Fruit fly (Drosophila melanogaster): Measurements from ENCODE around the gene CG5346.

CG5346 gene

DNA sequence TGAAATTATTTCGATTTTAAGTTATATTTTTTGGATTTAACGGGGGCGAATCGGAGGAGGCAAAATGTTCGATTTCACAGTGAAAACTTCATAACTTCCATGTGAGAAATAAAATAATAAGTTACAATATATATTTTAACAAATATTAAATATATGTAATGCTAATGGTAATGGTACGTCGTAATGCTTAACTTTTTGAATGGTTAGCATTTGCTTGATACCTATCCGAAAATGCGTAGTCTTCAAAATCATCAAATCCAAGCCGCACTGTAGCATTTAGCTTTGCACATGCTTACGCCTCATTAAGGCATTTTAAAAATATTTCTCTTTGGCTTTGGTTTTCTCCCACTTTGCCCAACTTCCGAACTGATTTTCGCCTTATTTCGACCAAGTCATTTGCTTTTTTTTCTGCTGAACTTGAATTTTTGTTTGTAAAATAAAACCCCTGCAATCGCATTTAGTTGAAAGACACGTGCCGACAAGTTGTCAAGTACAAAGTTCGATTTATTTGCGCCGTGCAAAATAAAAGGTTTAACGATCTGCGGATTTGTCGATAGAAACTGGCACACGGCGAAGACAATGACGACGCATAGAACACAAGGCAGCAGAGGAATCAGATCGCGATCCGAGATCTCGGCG lies 14.4 kb upstream of the CG5346 start:
- TF ChIP-seq br (GFP tag; optimal IDR thresholded peaks at IDR 0.05) (no peak), Dif (GFP tag; optimal IDR thresholded peaks at IDR 0.05; ENCODE audit: partially characterized antibody) (no peak), Hr83 (GFP tag; optimal IDR thresholded peaks at IDR 0.05; ENCODE audit: poor library complexity, severe bottlenecking) (no peak), tai (GFP tag; optimal IDR thresholded peaks at IDR 0.05) (no peak), HLH106 (tag; optimal IDR thresholded peaks at IDR 0.05) (no peak), ey (GFP tag; optimal IDR thresholded peaks at IDR 0.05) (no peak), foxo (GFP tag; optimal IDR thresholded peaks at IDR 0.05) (no peak), Myc (optimal IDR thresholded peaks at IDR 0.05) (no peak)

DNA sequence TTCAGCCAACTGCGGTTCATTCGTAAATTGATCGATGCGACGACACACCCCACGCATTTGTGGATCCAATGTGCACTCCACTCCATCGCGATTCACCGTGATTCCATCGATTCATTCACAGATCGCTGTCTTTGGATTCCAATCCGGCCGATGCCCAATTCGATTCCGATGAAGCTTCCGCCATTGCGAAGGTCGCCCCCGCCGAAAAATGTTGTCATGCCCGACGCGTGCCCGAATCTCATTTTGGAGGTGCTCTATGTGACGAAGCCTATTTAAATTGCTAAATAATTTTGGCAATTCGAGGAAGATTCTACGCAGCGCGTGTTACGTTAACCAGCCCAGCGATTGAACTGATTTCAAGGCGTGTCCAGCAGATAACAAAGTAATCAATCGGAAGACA lies 12.2 kb upstream of the CG5346 start:
- TF ChIP-seq ey (GFP tag; optimal IDR thresholded peaks at IDR 0.05) (no peak), Myc (optimal IDR thresholded peaks at IDR 0.05) (no peak), Dfd (GFP tag; optimal IDR thresholded peaks at IDR 0.05) (no peak), Hr78 (GFP tag; optimal IDR thresholded peaks at IDR 0.05) (no peak), OdsH (GFP tag; optimal IDR thresholded peaks at IDR 0.05) (no peak), Vsx2 (GFP tag; optimal IDR thresholded peaks at IDR 0.05; ENCODE audit: partially characterized antibody) (no peak), Mio (GFP tag; optimal IDR thresholded peaks at IDR 0.05) (no peak), woc (GFP tag; optimal IDR thresholded peaks at IDR 0.05) (no peak), brk (GFP tag; optimal IDR thresholded peaks at IDR 0.05) (no peak), br (GFP tag; optimal IDR thresholded peaks at IDR 0.05) (no peak), dl (GFP tag; optimal IDR thresholded peaks at IDR 0.05; ENCODE audit: insufficient read depth in 1 of 2, partially characterized antibody in 2 of 2) (no peak), Rel (GFP tag; optimal IDR thresholded peaks at IDR 0.05) (no peak), Rel (tag; optimal IDR thresholded peaks at IDR 0.05) (no peak), sage (GFP tag; optimal IDR thresholded peaks at IDR 0.05) (no peak), tai (GFP tag; optimal IDR thresholded peaks at IDR 0.05) (no peak), CG32264 (GFP tag; optimal IDR thresholded peaks at IDR 0.05) (no peak), N (GFP tag; optimal IDR thresholded peaks at IDR 0.05) (no peak), Jra (GFP tag; optimal IDR thresholded peaks at IDR 0.05) (no peak), dmrt93B (GFP tag; optimal IDR thresholded peaks at IDR 0.05) (no peak), Sp1 (GFP tag; optimal IDR thresholded peaks at IDR 0.05) (no peak)

DNA sequence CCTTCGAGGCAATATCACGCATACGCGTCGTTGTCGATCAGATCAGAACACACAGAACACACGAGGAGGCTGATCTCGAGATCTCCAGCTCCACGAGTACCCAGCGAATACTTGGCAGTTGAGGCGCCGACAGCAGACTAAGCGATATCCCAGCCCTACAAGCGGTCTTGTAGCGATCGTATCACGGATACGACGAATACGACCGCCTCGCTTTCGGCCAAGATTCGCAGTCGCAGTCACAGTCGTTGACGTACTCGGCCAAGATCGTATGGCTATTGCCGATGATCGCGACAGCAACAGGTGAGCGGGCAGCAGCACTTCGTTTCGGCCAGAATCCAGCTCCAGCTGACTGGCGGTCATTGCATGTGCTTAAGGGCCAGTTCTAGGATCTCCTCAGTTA lies 11.3 kb upstream of the CG5346 start, which contains the start of gene CG5326:
TSS of gene CG5326 (minus strand) at position 158 of the 400 bp plus-strand sequence.
- TF ChIP-seq Vsx2 (GFP tag; optimal IDR thresholded peaks at IDR 0.05; ENCODE audit: partially characterized antibody): peak; percentile 7
- TF ChIP-seq Hr83 (GFP tag; optimal IDR thresholded peaks at IDR 0.05; ENCODE audit: poor library complexity, severe bottlenecking): peak; percentile 4
- TF ChIP-seq rgr (GFP tag; optimal IDR thresholded peaks at IDR 0.05): no peak

- TF ChIP-seq sv (GFP tag; optimal IDR thresholded peaks at IDR 0.05): no peak
- TF ChIP-seq GATAd (GFP tag; optimal IDR thresholded peaks at IDR 0.05): no peak
- TF ChIP-seq psq (GFP tag; optimal IDR thresholded peaks at IDR 0.05): no peak
- peak in 1 of 2 experiments; percentile 14 for TF ChIP-seq foxo (GFP tag; optimal IDR thresholded peaks at IDR 0.05)
- no peak for TF ChIP-seq brk (GFP tag; optimal IDR thresholded peaks at IDR 0.05)
- TF ChIP-seq Vsx2 (GFP tag; optimal IDR thresholded peaks at IDR 0.05; ENCODE audit: partially characterized antibody): no peak
- peak; percentile 13 for TF ChIP-seq h (GFP tag; optimal IDR thresholded peaks at IDR 0.05)
- TF ChIP-seq HLH106 (tag; optimal IDR thresholded peaks at IDR 0.05): no peak
Measured at dm6 chr3R:22538877-22539276, 10.4 kb upstream of the CG5346 start.

DNA sequence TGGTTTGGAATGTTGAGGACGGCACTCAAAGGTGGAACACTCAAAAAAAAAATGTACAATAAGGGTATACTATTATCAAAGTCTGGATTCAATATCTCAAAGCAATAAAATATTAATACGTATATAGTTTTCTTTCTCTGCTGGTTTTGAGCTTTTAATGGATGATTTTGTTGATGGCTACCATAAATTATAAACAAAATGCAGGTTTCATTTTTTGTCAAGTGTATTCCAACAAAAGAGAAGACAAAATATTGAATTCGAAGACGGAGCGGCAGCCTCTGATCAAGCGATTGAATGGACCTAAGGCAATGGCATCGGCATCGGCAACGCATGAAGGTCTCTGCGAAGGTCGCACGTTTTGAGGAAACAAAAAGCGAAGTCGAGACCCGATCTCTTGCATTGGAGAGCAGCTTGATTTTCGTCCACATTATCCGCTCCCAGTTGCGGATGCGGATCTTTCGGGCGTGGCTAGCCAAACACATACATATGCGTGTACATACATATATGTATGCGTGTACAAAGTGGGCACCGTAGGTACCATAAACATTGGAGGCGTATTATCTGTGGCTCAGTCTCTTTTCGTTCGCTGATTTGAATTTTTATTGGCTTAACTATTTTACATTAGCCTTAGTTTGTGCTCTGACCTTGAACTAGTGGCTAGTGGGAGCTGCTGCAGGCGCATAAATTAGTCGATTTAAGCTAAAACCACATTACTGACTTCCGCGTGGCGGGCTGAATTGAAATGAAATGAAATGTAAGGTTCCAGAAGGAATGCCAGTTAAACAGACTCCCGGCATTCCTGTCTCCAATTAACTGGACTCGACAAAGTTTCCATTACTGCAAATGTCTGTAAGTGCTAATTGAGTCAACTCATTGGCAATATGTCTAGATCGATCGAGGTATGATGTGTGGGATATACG lies 8.3 kb upstream of the CG5346 start:
- no peak for TF ChIP-seq Rel (GFP tag; optimal IDR thresholded peaks at IDR 0.05)
- no peak for TF ChIP-seq Rel (tag; optimal IDR thresholded peaks at IDR 0.05)
- peak; percentile 37 for TF ChIP-seq brk (GFP tag; optimal IDR thresholded peaks at IDR 0.05)
- no peak for TF ChIP-seq Dfd (GFP tag; optimal IDR thresholded peaks at IDR 0.05)
- TF ChIP-seq Sp1 (GFP tag; optimal IDR thresholded peaks at IDR 0.05): peak; percentile 9
- TF ChIP-seq CrebA (GFP tag; optimal IDR thresholded peaks at IDR 0.05; ENCODE audit: borderline replicate concordance): no peak
- peak; percentile 38 for TF ChIP-seq br (GFP tag; optimal IDR thresholded peaks at IDR 0.05)
- no peak for TF ChIP-seq GATAd (GFP tag; optimal IDR thresholded peaks at IDR 0.05)
- peak; percentile 31 for TF ChIP-seq HLH106 (tag; optimal IDR thresholded peaks at IDR 0.05)
- TF ChIP-seq ey (GFP tag; optimal IDR thresholded peaks at IDR 0.05): peak; percentile 61
- TF ChIP-seq rgr (GFP tag; optimal IDR thresholded peaks at IDR 0.05): peak; percentile 60
- peak; percentile 41 for TF ChIP-seq Hnf4 (GFP tag; optimal IDR thresholded peaks at IDR 0.05)
- no peak for TF ChIP-seq CG9705 (GFP tag; optimal IDR thresholded peaks at IDR 0.05)
- peak in 1 of 2 experiments; percentile 59 for TF ChIP-seq foxo (GFP tag; optimal IDR thresholded peaks at IDR 0.05)
- no peak for TF ChIP-seq Mio (GFP tag; optimal IDR thresholded peaks at IDR 0.05)
- no peak for TF ChIP-seq Myc (optimal IDR thresholded peaks at IDR 0.05)
- peak; percentile 5 for TF ChIP-seq sage (GFP tag; optimal IDR thresholded peaks at IDR 0.05)
- TF ChIP-seq woc (GFP tag; optimal IDR thresholded peaks at IDR 0.05): peak; percentile 15
- peak; percentile 53 for TF ChIP-seq OdsH (GFP tag; optimal IDR thresholded peaks at IDR 0.05)
- TF ChIP-seq Jra (GFP tag; optimal IDR thresholded peaks at IDR 0.05): no peak
- TF ChIP-seq psq (GFP tag; optimal IDR thresholded peaks at IDR 0.05): peak; percentile 51
- peak; percentile 66 for TF ChIP-seq fru (GFP tag; optimal IDR thresholded peaks at IDR 0.05)
- TF ChIP-seq Vsx2 (GFP tag; optimal IDR thresholded peaks at IDR 0.05; ENCODE audit: partially characterized antibody): no peak
- TF ChIP-seq h (GFP tag; optimal IDR thresholded peaks at IDR 0.05): peak; percentile 72

Measured in whole organism, wandering third instar larva.